Worm (Caenorhabditis elegans) whole organism, late embryonic: ENCODE measurements around the gene lin-24.

Experiments
- C38D4.7 ChIP-seq: fragments of 200-800 bp; sonication (Bioruptor generic); optimal IDR thresholded peaks from 2 replicates; lab custom pipeline; 2018; ENCODE audit warnings: mild to moderate bottlenecking, missing genetic modification characterization, moderate library complexity, missing compliant biosample characterization
- Y22D7AL.16 ChIP-seq: sonication (generic microtip); optimal IDR thresholded peaks from 2 replicates; lab custom pipeline; 2016; ENCODE audit warnings: missing genetic modification characterization, missing compliant biosample characterization
- ahr-1 ChIP-seq: sonication (generic microtip); optimal IDR thresholded peaks from 2 replicates; lab custom pipeline; 2016; ENCODE audit warnings: missing genetic modification characterization, missing compliant biosample characterization
- ama-1 ChIP-seq: fragments of 150-350 bp; optimal IDR thresholded peaks from 2 replicates; lab custom pipeline; 2014
- ceh-18 ChIP-seq: sonication (generic microtip); optimal IDR thresholded peaks from 2 replicates; lab custom pipeline; 2016; ENCODE audit warnings: missing genetic modification characterization, missing compliant biosample characterization
- ceh-19 ChIP-seq: fragments of 200-800 bp; sonication (Bioruptor generic); optimal IDR thresholded peaks from 2 replicates; lab custom pipeline; 2018; ENCODE audit warnings: mild to moderate bottlenecking, missing genetic modification characterization, missing compliant biosample characterization
- ceh-24 ChIP-seq: sonication (generic microtip); optimal IDR thresholded peaks from 2 replicates; lab custom pipeline; 2016; ENCODE audit warnings: mild to moderate bottlenecking, missing genetic modification characterization, missing compliant biosample characterization
- ceh-31 ChIP-seq: sonication (generic microtip); optimal IDR thresholded peaks from 2 replicates; lab custom pipeline; 2016; ENCODE audit warnings: missing genetic modification characterization, missing compliant biosample characterization
- ceh-34 ChIP-seq: sonication (generic microtip); optimal IDR thresholded peaks from 2 replicates; lab custom pipeline; 2016; ENCODE audit warnings: mild to moderate bottlenecking, missing genetic modification characterization, missing compliant biosample characterization
- ceh-48 ChIP-seq: sonication (generic microtip); optimal IDR thresholded peaks from 2 replicates; lab custom pipeline; 2016; ENCODE audit warnings: missing genetic modification characterization, inconsistent platforms, missing compliant biosample characterization
- ceh-6 ChIP-seq: fragments of 200-800 bp; sonication (Bioruptor generic); optimal IDR thresholded peaks from 2 replicates; lab custom pipeline; 2018; ENCODE audit warnings: mild to moderate bottlenecking, missing genetic modification characterization, missing compliant biosample characterization
- dmd-4 ChIP-seq: sonication (generic microtip); optimal IDR thresholded peaks from 2 replicates; lab custom pipeline; 2016; ENCODE audit warnings: borderline replicate concordance, missing genetic modification characterization, missing compliant biosample characterization
- dve-1 ChIP-seq: sonication (generic microtip); optimal IDR thresholded peaks from 2 replicates; lab custom pipeline; 2017; ENCODE audit warnings: antibody characterized with exemption, mild to moderate bottlenecking, missing genetic modification characterization, missing compliant biosample characterization
- elt-2 ChIP-seq: sonication (generic microtip); optimal IDR thresholded peaks from 2 replicates; lab custom pipeline; 2016; ENCODE audit warnings: missing genetic modification reagents, missing genetic modification characterization, missing compliant biosample characterization
- ets-4 ChIP-seq: sonication (generic microtip); optimal IDR thresholded peaks from 2 replicates; lab custom pipeline; 2016; ENCODE audit warnings: missing genetic modification characterization, missing compliant biosample characterization
- fax-1 ChIP-seq: sonication (generic microtip); optimal IDR thresholded peaks from 2 replicates; lab custom pipeline; 2016; ENCODE audit warnings: missing genotype, missing genetic modification characterization, missing compliant biosample characterization
- fkh-10 ChIP-seq: fragments of 150-350 bp; optimal IDR thresholded peaks from 2 replicates; lab custom pipeline; 2014; ENCODE audit warnings: missing biosample characterization, missing genetic modification reagents, missing genetic modification characterization
- hlh-15 ChIP-seq: sonication (generic microtip); optimal IDR thresholded peaks from 2 replicates; lab custom pipeline; 2016; ENCODE audit warnings: missing genetic modification characterization, missing compliant biosample characterization
- hlh-30 ChIP-seq: sonication (generic microtip); optimal IDR thresholded peaks from 2 replicates; lab custom pipeline; 2017; ENCODE audit warnings: antibody characterized with exemption, missing genetic modification characterization, missing compliant biosample characterization; ENCODE audit not compliant: insufficient read depth
- hlh-6 ChIP-seq: sonication (generic microtip); optimal IDR thresholded peaks from 2 replicates; lab custom pipeline; 2016; ENCODE audit warnings: missing genotype, missing genetic modification characterization, missing compliant biosample characterization
- hlh-8 ChIP-seq: sonication (generic microtip); optimal IDR thresholded peaks from 2 replicates; lab custom pipeline; 2016; ENCODE audit warnings: missing genotype, missing genetic modification characterization, missing compliant biosample characterization
- lin-11 ChIP-seq: fragments of 200-800 bp; sonication (Bioruptor generic); optimal IDR thresholded peaks from 2 replicates; lab custom pipeline; 2018; ENCODE audit warnings: mild to moderate bottlenecking, missing genetic modification characterization, missing compliant biosample characterization
- mec-3 ChIP-seq: sonication (generic microtip); optimal IDR thresholded peaks from 2 replicates; lab custom pipeline; 2016; ENCODE audit warnings: borderline replicate concordance, missing genetic modification characterization, missing compliant biosample characterization
- nfya-1 ChIP-seq: sonication (generic microtip); optimal IDR thresholded peaks from 2 replicates; lab custom pipeline; 2017; ENCODE audit warnings: missing genetic modification characterization, mild to moderate bottlenecking, missing compliant biosample characterization, antibody characterized with exemption, moderate library complexity
- npax-4 ChIP-seq: sonication (generic microtip); optimal IDR thresholded peaks from 2 replicates; lab custom pipeline; 2016; ENCODE audit warnings: missing genetic modification characterization, missing compliant biosample characterization
- odd-2 ChIP-seq: sonication (generic microtip); optimal IDR thresholded peaks from 2 replicates; lab custom pipeline; 2017; ENCODE audit warnings: antibody characterized with exemption, mild to moderate bottlenecking, missing genetic modification characterization, missing compliant biosample characterization
- pros-1 ChIP-seq: fragments of 150-350 bp; optimal IDR thresholded peaks from 2 replicates; lab custom pipeline; 2014; ENCODE audit warnings: missing biosample characterization, missing genetic modification reagents, missing genetic modification characterization
- ref-2 ChIP-seq: sonication (generic microtip); optimal IDR thresholded peaks from 2 replicates; lab custom pipeline; 2016; ENCODE audit warnings: missing genetic modification characterization, missing compliant biosample characterization
- sox-2 ChIP-seq: fragments of 200-800 bp; sonication (Bioruptor generic); IDR thresholded peaks from 2 replicates; pipeline ENCODE4 v1.3.6; 2022; ENCODE audit warnings: missing genetic modification reagents, missing genetic modification characterization, missing compliant biosample characterization
- ttx-3 ChIP-seq: sonication (generic microtip); optimal IDR thresholded peaks from 2 replicates; lab custom pipeline; 2016; ENCODE audit warnings: missing genetic modification reagents, missing genetic modification characterization, missing compliant biosample characterization
- unc-55 ChIP-seq: sonication (generic microtip); optimal IDR thresholded peaks from 2 replicates; lab custom pipeline; 2017; ENCODE audit warnings: missing biosample characterization, missing genetic modification reagents, missing genetic modification characterization
- zip-5 ChIP-seq: sonication (generic microtip); optimal IDR thresholded peaks from 2 replicates; lab custom pipeline; 2016; ENCODE audit warnings: missing genetic modification characterization, missing compliant biosample characterization
- ztf-16 ChIP-seq: sonication (generic microtip); optimal IDR thresholded peaks from 2 replicates; lab custom pipeline; 2017; ENCODE audit warnings: missing genetic modification characterization, missing compliant biosample characterization

lin-24 gene

DNA sequence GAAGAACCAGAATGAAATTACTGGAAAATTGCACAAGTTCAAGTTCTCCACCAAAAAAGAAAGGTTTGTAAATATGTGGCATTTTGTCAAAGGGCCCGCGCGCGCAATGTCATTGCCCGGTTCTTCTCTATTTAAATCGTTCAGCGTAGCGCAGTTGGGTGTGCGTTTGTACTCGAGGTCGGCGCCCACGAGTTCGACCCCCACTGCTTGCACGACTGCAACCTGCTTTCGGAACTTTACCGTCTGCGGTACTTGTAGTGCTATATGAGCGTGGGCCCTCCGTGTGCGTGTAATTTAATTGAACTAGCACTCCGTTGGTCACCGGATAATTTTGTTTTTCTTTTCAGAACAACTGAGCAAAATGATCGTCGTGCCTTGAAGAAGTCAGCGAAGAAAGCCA, 42.8 kb upstream of the lin-24 start (continued):
- TF ChIP-seq ceh-6 (peak; percentile 54), pros-1 (tag; lab: Kevin White, UChicago) (no peak), C38D4.7 (GFP tag; lab: Kevin White, UChicago) (no peak), ref-2 (tag; lab: Kevin White, UChicago) (peak; percentile 48), odd-2 (tag; lab: Kevin White, UChicago) (no peak), dve-1 (tag; lab: Kevin White, UChicago) (no peak), npax-4 (tag; lab: Kevin White, UChicago) (peak; percentile 32), fax-1 (peak; percentile 44), unc-55 (no peak), nfya-1 (peak; percentile 45), ceh-48 (tag; lab: Kevin White, UChicago) (peak; percentile 36), ceh-19 (GFP tag; lab: Kevin White, UChicago) (peak; percentile 36), hlh-6 (tag; lab: Kevin White, UChicago) (peak; percentile 67), ttx-3 (tag; lab: Kevin White, UChicago) (no peak), fkh-10 (GFP tag; lab: Kevin White, UChicago) (no peak), hlh-8 (no peak)

DNA sequence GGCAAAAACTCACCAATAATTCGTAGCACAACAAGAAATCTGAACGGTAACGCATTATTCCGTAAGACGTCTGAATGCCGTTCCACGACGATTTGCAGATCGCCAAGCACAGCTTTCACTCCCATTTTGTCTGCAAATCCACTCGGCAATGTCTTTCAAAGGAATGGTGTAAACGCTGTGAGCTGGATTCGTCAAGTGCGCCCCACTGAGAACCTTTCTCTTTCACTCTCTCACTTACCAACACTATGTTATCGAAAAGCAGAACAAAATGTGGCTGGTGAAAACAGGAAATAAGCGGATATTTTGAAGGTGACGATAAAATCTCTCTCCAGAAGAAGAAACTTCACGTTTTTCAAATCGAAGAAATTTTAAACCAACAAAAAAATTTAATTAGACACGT, 40.4 kb upstream of the lin-24 start:
- TF ChIP-seq ama-1 (lab: Kevin White, UChicago): peak; percentile 73
- TF ChIP-seq sox-2: no peak
- peak; percentile 52 for TF ChIP-seq nfya-1
- no peak for TF ChIP-seq ahr-1 (tag; lab: Kevin White, UChicago)
- no peak for TF ChIP-seq ets-4 (tag; lab: Kevin White, UChicago)
- TF ChIP-seq mec-3 (tag; lab: Kevin White, UChicago): no peak
- TF ChIP-seq ceh-31 (tag; lab: Kevin White, UChicago): peak; percentile 35
- TF ChIP-seq Y22D7AL.16 (tag; lab: Kevin White, UChicago): no peak

DNA sequence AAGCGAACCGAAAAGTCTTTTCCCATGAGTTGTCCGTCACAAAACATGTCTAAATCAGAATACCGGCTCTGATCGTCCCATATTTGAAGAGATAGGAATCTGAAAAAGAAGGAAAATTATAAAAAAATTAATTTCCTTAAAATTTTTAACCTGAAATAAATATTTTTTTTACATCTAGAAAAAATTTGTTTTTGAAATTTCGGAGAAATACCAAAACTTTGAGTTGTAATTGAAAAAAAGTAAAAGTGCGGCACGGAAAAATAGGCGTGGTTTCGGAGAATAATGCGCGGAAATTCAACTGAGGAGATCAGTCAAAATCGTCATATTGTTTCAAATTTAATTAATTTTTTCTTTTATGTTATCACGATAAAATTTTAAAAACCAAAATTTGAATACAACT, 39.8 kb upstream of the lin-24 start, which contains the start of gene F11A10.6:
F11A10.6 (minus strand) TSS at position 101 of the 400 bp plus-strand sequence.
- no peak for TF ChIP-seq hlh-15 (tag; lab: Kevin White, UChicago)
- TF ChIP-seq, all 69 proteins: peak for 0

DNA sequence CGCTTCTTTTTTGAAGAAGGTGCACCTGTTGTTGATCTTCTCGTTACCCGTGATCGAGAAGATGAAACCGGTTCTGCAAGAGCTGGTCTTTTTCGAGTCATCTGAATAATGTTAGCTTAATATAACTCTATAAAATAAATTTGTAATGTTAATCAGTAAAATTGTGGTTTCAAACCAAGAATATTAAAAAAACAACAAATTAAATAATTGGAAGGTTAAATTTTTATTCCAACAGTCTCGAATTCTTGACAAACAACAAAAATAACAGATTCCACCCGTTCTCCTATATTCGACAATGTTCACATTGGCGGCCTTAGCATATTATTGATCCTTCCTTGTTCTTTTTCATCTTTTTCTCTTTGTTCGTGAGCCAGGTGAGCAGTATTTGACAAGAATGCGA, 37.2 kb upstream of the lin-24 start, which contains the start of gene mig-32:
mig-32 (minus strand) TSS at position 101 of the 400 bp plus-strand sequence.
- no peak for TF ChIP-seq lin-11 (tag; lab: Kevin White, UChicago)
- no peak for TF ChIP-seq ttx-3 (tag; lab: Kevin White, UChicago)
- no peak for TF ChIP-seq hlh-30
- no peak for TF ChIP-seq ceh-48 (tag; lab: Kevin White, UChicago)
- no peak for TF ChIP-seq ceh-34 (tag; lab: Kevin White, UChicago)

DNA sequence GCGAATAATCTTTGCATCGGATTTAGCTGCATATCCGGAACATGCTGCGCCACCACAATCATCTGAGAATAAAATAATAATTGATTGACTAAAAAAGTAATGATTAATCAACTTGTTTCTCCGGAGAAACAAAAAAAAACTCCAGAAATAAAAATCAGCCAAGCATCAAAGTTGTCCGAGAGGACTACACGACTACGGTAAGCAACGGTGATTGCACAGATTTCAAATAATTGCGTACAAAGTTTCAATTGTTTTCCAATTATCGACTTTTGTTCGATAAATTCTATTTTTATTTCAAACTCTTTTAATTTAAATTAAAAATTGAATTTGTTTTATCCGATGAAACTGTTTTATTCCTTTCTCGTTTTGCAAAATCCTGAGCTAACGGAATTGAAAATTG, 35.9 kb upstream of the lin-24 start, which contains the start of gene cpsf-4:
cpsf-4 (minus strand) TSS at position 62 of the 400 bp plus-strand sequence.
- TF ChIP-seq ceh-18 (tag; lab: Kevin White, UChicago) (no peak), dve-1 (tag; lab: Kevin White, UChicago) (no peak), elt-2 (tag; lab: Kevin White, UChicago) (no peak), ceh-24 (tag; lab: Kevin White, UChicago) (no peak), ama-1 (lab: Kevin White, UChicago) (no peak), dmd-4 (tag; lab: Kevin White, UChicago) (no peak), Y22D7AL.16 (tag; lab: Kevin White, UChicago) (no peak)

DNA sequence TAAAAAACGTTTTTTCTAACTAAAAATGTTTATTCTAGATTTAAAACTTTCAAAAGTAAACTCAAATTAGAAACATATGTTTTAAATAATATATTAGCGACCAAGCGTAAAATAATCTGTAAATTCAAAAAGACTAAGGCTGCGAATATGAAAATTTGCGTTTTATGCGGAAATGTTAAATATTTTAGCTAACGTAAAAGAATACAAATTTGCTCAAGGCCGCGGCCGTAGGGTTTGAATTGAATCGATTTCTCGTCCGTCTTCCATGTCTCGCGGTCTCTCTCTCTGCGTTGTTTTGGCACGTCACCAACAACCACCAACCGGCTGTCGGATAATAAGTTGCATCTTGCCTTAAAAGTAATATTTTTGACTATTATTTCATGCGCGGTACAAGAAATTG, 35.5 kb upstream of the lin-24 start, which contains the start of gene F11A10.5:
F11A10.5 (plus strand) TSS at position 301 of the 400 bp plus-strand sequence.
- TF ChIP-seq pros-1 (tag; lab: Kevin White, UChicago) (no peak), ceh-48 (tag; lab: Kevin White, UChicago) (peak; percentile 47), zip-5 (tag; lab: Kevin White, UChicago) (peak; percentile 16), ztf-16 (tag; lab: Kevin White, UChicago) (no peak), ceh-31 (tag; lab: Kevin White, UChicago) (peak; percentile 10)
